Worm (Caenorhabditis elegans) whole organism, late embryonic: ENCODE measurements around the gene M02D8.5.

Experiments
- C38D4.7 ChIP-seq: fragments of 200-800 bp; sonication (Bioruptor generic); optimal IDR thresholded peaks from 2 replicates; lab custom pipeline; 2018; ENCODE audit warnings: mild to moderate bottlenecking, missing genetic modification characterization, moderate library complexity, missing compliant biosample characterization
- F13H6.1 ChIP-seq: sonication (generic microtip); optimal IDR thresholded peaks from 2 replicates; lab custom pipeline; 2016; ENCODE audit warnings: missing genetic modification characterization, missing compliant biosample characterization
- K09A11.1 ChIP-seq: sonication (generic microtip); optimal IDR thresholded peaks from 2 replicates; lab custom pipeline; 2017; ENCODE audit warnings: antibody characterized with exemption, mild to moderate bottlenecking, missing genetic modification characterization, missing compliant biosample characterization; ENCODE audit not compliant: insufficient read depth
- T23F11.4 ChIP-seq: fragments of 200-800 bp; sonication (Bioruptor generic); optimal IDR thresholded peaks from 2 replicates; lab custom pipeline; 2018; ENCODE audit warnings: mild to moderate bottlenecking, missing genetic modification characterization, missing compliant biosample characterization
- ama-1 ChIP-seq: fragments of 150-350 bp; optimal IDR thresholded peaks from 2 replicates; lab custom pipeline; 2014
- ceh-18 ChIP-seq: sonication (generic microtip); optimal IDR thresholded peaks from 2 replicates; lab custom pipeline; 2016; ENCODE audit warnings: missing genetic modification characterization, missing compliant biosample characterization
- ceh-19 ChIP-seq: fragments of 200-800 bp; sonication (Bioruptor generic); optimal IDR thresholded peaks from 2 replicates; lab custom pipeline; 2018; ENCODE audit warnings: mild to moderate bottlenecking, missing genetic modification characterization, missing compliant biosample characterization
- ceh-22 ChIP-seq: sonication (generic microtip); optimal IDR thresholded peaks from 2 replicates; lab custom pipeline; 2017; ENCODE audit warnings: missing biosample characterization, missing genetic modification characterization
- ceh-24 ChIP-seq: sonication (generic microtip); optimal IDR thresholded peaks from 2 replicates; lab custom pipeline; 2016; ENCODE audit warnings: mild to moderate bottlenecking, missing genetic modification characterization, missing compliant biosample characterization
- ceh-30 ChIP-seq: fragments of 150-350 bp; optimal IDR thresholded peaks from 2 replicates; lab custom pipeline; 2014; ENCODE audit warnings: missing biosample characterization, missing genetic modification characterization
- ceh-6 ChIP-seq: fragments of 200-800 bp; sonication (Bioruptor generic); optimal IDR thresholded peaks from 2 replicates; lab custom pipeline; 2018; ENCODE audit warnings: mild to moderate bottlenecking, missing genetic modification characterization, missing compliant biosample characterization
- che-1 ChIP-seq: sonication (generic microtip); optimal IDR thresholded peaks from 2 replicates; lab custom pipeline; 2016; ENCODE audit warnings: mild to moderate bottlenecking, missing genetic modification characterization, missing compliant biosample characterization
- elt-4 ChIP-seq: sonication (generic microtip); optimal IDR thresholded peaks from 2 replicates; lab custom pipeline; 2016; ENCODE audit warnings: missing genetic modification characterization, missing compliant biosample characterization
- ets-4 ChIP-seq: sonication (generic microtip); optimal IDR thresholded peaks from 2 replicates; lab custom pipeline; 2016; ENCODE audit warnings: missing genetic modification characterization, missing compliant biosample characterization
- eyg-1 ChIP-seq: sonication (generic microtip); optimal IDR thresholded peaks from 2 replicates; lab custom pipeline; 2016; ENCODE audit warnings: missing genotype, missing genetic modification characterization, missing compliant biosample characterization
- fkh-10 ChIP-seq: fragments of 150-350 bp; optimal IDR thresholded peaks from 2 replicates; lab custom pipeline; 2014; ENCODE audit warnings: missing biosample characterization, missing genetic modification reagents, missing genetic modification characterization
- fkh-6 ChIP-seq: sonication (generic microtip); optimal IDR thresholded peaks from 2 replicates; lab custom pipeline; 2016; ENCODE audit warnings: missing genetic modification characterization, missing compliant biosample characterization
- hlh-13 ChIP-seq: fragments of 200-800 bp; sonication (Bioruptor generic); optimal IDR thresholded peaks from 2 replicates; lab custom pipeline; 2018; ENCODE audit warnings: mild to moderate bottlenecking, missing genetic modification characterization, missing compliant biosample characterization
- hlh-15 ChIP-seq: sonication (generic microtip); optimal IDR thresholded peaks from 2 replicates; lab custom pipeline; 2016; ENCODE audit warnings: missing genetic modification characterization, missing compliant biosample characterization
- hlh-30 ChIP-seq: sonication (generic microtip); optimal IDR thresholded peaks from 2 replicates; lab custom pipeline; 2017; ENCODE audit warnings: antibody characterized with exemption, missing genetic modification characterization, missing compliant biosample characterization; ENCODE audit not compliant: insufficient read depth
- hlh-6 ChIP-seq: sonication (generic microtip); optimal IDR thresholded peaks from 2 replicates; lab custom pipeline; 2016; ENCODE audit warnings: missing genotype, missing genetic modification characterization, missing compliant biosample characterization
- hlh-8 ChIP-seq: sonication (generic microtip); optimal IDR thresholded peaks from 2 replicates; lab custom pipeline; 2016; ENCODE audit warnings: missing genotype, missing genetic modification characterization, missing compliant biosample characterization
- lim-6 ChIP-seq: sonication (generic microtip); optimal IDR thresholded peaks from 2 replicates; lab custom pipeline; 2016; ENCODE audit warnings: missing genetic modification characterization, missing compliant biosample characterization
- madf-2 ChIP-seq: sonication (generic microtip); optimal IDR thresholded peaks from 2 replicates; lab custom pipeline; 2017; ENCODE audit warnings: missing genetic modification characterization, missing compliant biosample characterization
- nfya-1 ChIP-seq: sonication (generic microtip); optimal IDR thresholded peaks from 2 replicates; lab custom pipeline; 2017; ENCODE audit warnings: missing genetic modification characterization, mild to moderate bottlenecking, missing compliant biosample characterization, antibody characterized with exemption, moderate library complexity
- nhr-11 ChIP-seq: fragments of 150-350 bp; optimal IDR thresholded peaks from 2 replicates; lab custom pipeline; 2014; ENCODE audit warnings: missing biosample characterization, missing genetic modification characterization
- npax-4 ChIP-seq: sonication (generic microtip); optimal IDR thresholded peaks from 2 replicates; lab custom pipeline; 2016; ENCODE audit warnings: missing genetic modification characterization, missing compliant biosample characterization
- pag-3 ChIP-seq: sonication (generic microtip); optimal IDR thresholded peaks from 2 replicates; lab custom pipeline; 2016; ENCODE audit warnings: missing compliant biosample characterization, missing genetic modification characterization, borderline replicate concordance
- pat-9 ChIP-seq: fragments of 200-800 bp; sonication (Bioruptor generic); optimal IDR thresholded peaks from 2 replicates; lab custom pipeline; 2018; ENCODE audit warnings: mild to moderate bottlenecking, missing genetic modification characterization, moderate library complexity, missing compliant biosample characterization
- pax-1 ChIP-seq: fragments of 150-350 bp; optimal IDR thresholded peaks from 2 replicates; lab custom pipeline; 2014; ENCODE audit warnings: missing biosample characterization, missing genetic modification characterization
- pha-4 ChIP-seq: fragments of 150-350 bp; optimal IDR thresholded peaks from 2 replicates; lab custom pipeline; 2018; ENCODE audit warnings: missing biosample characterization, missing genetic modification reagents, missing genetic modification characterization
- pros-1 ChIP-seq: fragments of 150-350 bp; optimal IDR thresholded peaks from 2 replicates; lab custom pipeline; 2014; ENCODE audit warnings: missing biosample characterization, missing genetic modification reagents, missing genetic modification characterization
- ref-2 ChIP-seq: sonication (generic microtip); optimal IDR thresholded peaks from 2 replicates; lab custom pipeline; 2016; ENCODE audit warnings: missing genetic modification characterization, missing compliant biosample characterization
- rnt-1 ChIP-seq: sonication (generic microtip); optimal IDR thresholded peaks from 2 replicates; lab custom pipeline; 2016; ENCODE audit warnings: missing genetic modification characterization, missing compliant biosample characterization
- sdc-2 ChIP-seq: sonication (generic microtip); optimal IDR thresholded peaks from 2 replicates; lab custom pipeline; 2016; ENCODE audit warnings: missing genotype, missing genetic modification characterization, missing compliant biosample characterization
- sox-2 ChIP-seq: fragments of 200-800 bp; sonication (Bioruptor generic); IDR thresholded peaks from 2 replicates; pipeline ENCODE4 v1.3.6; 2022; ENCODE audit warnings: missing genetic modification reagents, missing genetic modification characterization, missing compliant biosample characterization
- sox-4 ChIP-seq: sonication (generic microtip); optimal IDR thresholded peaks from 2 replicates; lab custom pipeline; 2017; ENCODE audit warnings: mild to moderate bottlenecking, missing genetic modification characterization, inconsistent platforms, missing compliant biosample characterization
- syd-9 ChIP-seq: sonication (generic microtip); optimal IDR thresholded peaks from 2 replicates; lab custom pipeline; 2016; ENCODE audit warnings: mild to moderate bottlenecking, missing genetic modification characterization, moderate library complexity, missing compliant biosample characterization
- tbx-2 ChIP-seq: sonication (generic microtip); optimal IDR thresholded peaks from 2 replicates; lab custom pipeline; 2016; ENCODE audit warnings: missing genetic modification characterization, missing compliant biosample characterization
- tbx-7 ChIP-seq: sonication (generic microtip); optimal IDR thresholded peaks from 2 replicates; lab custom pipeline; 2016; ENCODE audit warnings: missing genotype, missing genetic modification characterization, missing compliant biosample characterization
- ttx-3 ChIP-seq: sonication (generic microtip); optimal IDR thresholded peaks from 2 replicates; lab custom pipeline; 2016; ENCODE audit warnings: missing genetic modification reagents, missing genetic modification characterization, missing compliant biosample characterization
- unc-3 ChIP-seq, 2 experiments: fragments of 200-800 bp in 1 of 2; sonication (Bioruptor generic) in 1 of 2; sonication (generic microtip) in 1 of 2; conservative IDR thresholded peaks in 1 of 2; optimal IDR thresholded peaks in 1 of 2; 2 replicates each; pipeline versions ENCODE4 v1.3.6 to Lab custom; 2016 to 2022; ENCODE audit warnings: missing compliant biosample characterization in 2 of 2, missing genetic modification characterization in 2 of 2, missing genetic modification reagents in 1 of 2
- unc-42 ChIP-seq: sonication (generic microtip); optimal IDR thresholded peaks from 2 replicates; lab custom pipeline; 2016; ENCODE audit warnings: missing genotype, missing genetic modification characterization, missing compliant biosample characterization
- unc-86 ChIP-seq: sonication (generic microtip); optimal IDR thresholded peaks from 2 replicates; lab custom pipeline; 2016; ENCODE audit warnings: missing genetic modification characterization, missing compliant biosample characterization

M02D8.5 gene

DNA sequence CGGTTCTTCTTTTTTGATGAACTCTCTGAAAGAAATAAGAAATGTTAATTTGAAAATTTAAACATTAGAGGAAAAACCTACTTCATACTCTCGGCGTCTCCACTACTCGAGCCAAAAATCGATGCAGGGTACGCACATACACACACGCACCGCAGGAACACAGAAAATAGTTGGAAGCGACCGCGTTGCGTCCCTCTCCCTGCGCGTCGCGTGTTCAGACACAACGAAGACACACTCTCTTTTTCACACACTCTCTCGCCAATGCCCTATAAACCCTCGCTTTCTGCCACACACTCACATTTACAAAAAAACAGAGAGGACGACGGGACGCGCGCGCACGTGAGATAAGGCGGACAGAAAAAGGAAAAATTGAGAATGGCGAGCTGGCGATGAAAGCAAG lies 49.5 kb upstream of the M02D8.5 start, which contains the start of gene R04E5.9 (continued):
- TF ChIP-seq sdc-2 (tag; lab: Kevin White, UChicago) (peak; percentile 87), nfya-1 (tag; lab: Kevin White, UChicago) (peak; percentile 76), hlh-15 (tag; lab: Kevin White, UChicago) (no peak), unc-86 (no peak), K09A11.1 (tag; lab: Kevin White, UChicago) (no peak), madf-2 (no peak), hlh-6 (tag; lab: Kevin White, UChicago) (no peak), T23F11.4 (GFP tag; lab: Kevin White, UChicago) (no peak), lim-6 (no peak), unc-42 (tag; lab: Kevin White, UChicago) (peak; percentile 75), che-1 (tag; lab: Kevin White, UChicago) (no peak), pros-1 (peak; percentile 75), ceh-18 (tag; lab: Kevin White, UChicago) (peak; percentile 75), F13H6.1 (tag; lab: Kevin White, UChicago) (peak; percentile 54), ttx-3 (peak; percentile 17), elt-4 (tag; lab: Kevin White, UChicago) (no peak), nhr-11 (tag; lab: Kevin White, UChicago) (no peak), hlh-8 (tag; lab: Kevin White, UChicago) (peak; percentile 73), pha-4 (tag; lab: Kevin White, UChicago) (no peak), hlh-13 (GFP tag; lab: Kevin White, UChicago) (no peak), tbx-7 (no peak), pag-3 (no peak), pax-1 (tag; lab: Kevin White, UChicago) (no peak), ceh-19 (GFP tag; lab: Kevin White, UChicago) (peak; percentile 29), npax-4 (tag; lab: Kevin White, UChicago) (no peak), ceh-24 (tag; lab: Kevin White, UChicago) (no peak)

DNA sequence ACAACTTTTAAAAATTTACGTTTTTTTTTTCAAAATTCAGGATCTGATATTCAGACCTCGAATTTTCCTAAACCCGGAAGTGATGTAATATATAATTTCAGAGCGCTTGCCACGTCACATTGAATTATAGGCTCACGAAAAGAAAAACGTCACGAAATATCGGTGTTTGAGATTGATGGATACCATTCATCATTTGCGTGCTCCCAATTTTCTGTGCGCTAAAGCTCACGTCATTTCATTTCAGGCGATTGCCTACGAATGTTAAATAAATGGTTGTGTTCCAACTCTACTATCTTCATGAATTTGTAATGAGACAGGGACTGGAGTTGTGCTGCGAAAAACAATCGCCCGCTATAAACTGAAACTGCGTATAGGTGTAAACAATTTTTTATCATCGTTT lies 47.3 kb upstream of the M02D8.5 start:
- TF ChIP-seq hlh-30 (tag; lab: Kevin White, UChicago) (no peak), C38D4.7 (GFP tag; lab: Kevin White, UChicago) (no peak), che-1 (tag; lab: Kevin White, UChicago) (no peak), ceh-22 (tag; lab: Kevin White, UChicago) (no peak), ceh-6 (GFP tag; lab: Kevin White, UChicago) (no peak), pag-3 (no peak), syd-9 (tag; lab: Kevin White, UChicago) (no peak), madf-2 (no peak), sox-2 (GFP tag; lab: Robert Waterston, UW) (no peak), nhr-11 (tag; lab: Kevin White, UChicago) (no peak), K09A11.1 (tag; lab: Kevin White, UChicago) (no peak), ets-4 (tag; lab: Kevin White, UChicago) (no peak), tbx-2 (tag; lab: Kevin White, UChicago) (no peak)

DNA sequence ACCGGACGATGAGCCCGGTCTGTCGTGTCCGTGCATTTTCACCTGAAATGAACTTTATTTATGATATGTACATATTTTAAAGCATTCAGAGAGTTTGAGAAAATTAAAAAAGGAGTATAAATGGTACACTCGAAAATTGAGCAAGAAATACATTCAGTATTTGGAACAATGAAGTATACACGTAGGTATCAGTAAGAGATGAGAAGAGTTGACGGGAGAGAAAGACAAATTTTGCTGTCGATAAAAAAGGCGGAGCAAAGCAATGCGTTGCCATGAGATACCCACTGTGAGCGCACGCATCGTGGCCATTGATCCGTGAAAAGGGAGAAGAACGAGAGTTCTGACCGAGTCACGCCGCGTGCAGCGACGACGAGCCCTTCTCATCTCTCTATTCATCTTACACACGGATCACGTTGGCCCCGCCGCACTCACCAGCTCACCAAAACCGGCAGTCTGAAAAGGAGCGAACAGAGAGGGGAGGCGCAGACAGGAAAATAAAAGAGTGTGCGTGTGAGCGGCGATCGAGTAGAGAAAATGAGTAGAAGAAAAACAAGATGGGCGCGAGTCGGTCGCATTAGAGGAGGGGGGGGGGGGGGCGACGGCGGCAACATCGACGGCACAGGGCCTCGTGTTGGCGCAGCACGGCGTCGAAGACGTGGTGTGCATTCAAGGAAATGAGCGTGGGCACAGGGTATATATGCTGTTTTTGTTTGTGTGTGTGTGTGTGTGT lies 44.8 kb upstream of the M02D8.5 start, which contains the start of gene R04E5.8:
R04E5.8 (minus strand) TSS at position 51 of the 730 bp plus-strand sequence.
- TF ChIP-seq pat-9 (no peak), ama-1 (lab: Kevin White, UChicago) (no peak), ref-2 (tag; lab: Kevin White, UChicago) (peak; percentile 11), nhr-11 (tag; lab: Kevin White, UChicago) (no peak), rnt-1 (no peak), lim-6 (no peak), eyg-1 (tag; lab: Kevin White, UChicago) (no peak), unc-86 (no peak), sox-2 (GFP tag; lab: Robert Waterston, UW) (no peak), ceh-18 (tag; lab: Kevin White, UChicago) (no peak), ceh-30 (tag; lab: Kevin White, UChicago) (no peak), fkh-10 (no peak), fkh-6 (peak; percentile 36), ceh-19 (GFP tag; lab: Kevin White, UChicago) (no peak), F13H6.1 (tag; lab: Kevin White, UChicago) (no peak), unc-42 (tag; lab: Kevin White, UChicago) (peak; percentile 36), ceh-22 (tag; lab: Kevin White, UChicago) (no peak), sox-4 (no peak), unc-3 (GFP tag; conservative IDR thresholded peaks at IDR 0.05; lab: Robert Waterston, UW) (no peak), unc-3 (tag; optimal IDR thresholded peaks at IDR 0.05; lab: Kevin White, UChicago) (no peak)
